Fruit fly (Drosophila melanogaster): ENCODE measurements around the gene Nna1.

Gene Nna1

dm6 chrX:13667656-13668055 lies 24.4 kb upstream of the Nna1 start, which contains the start of the genes DNAlig4 and CG11164 (continued):
- peak; percentile 33 for TF ChIP-seq CG9797 (GFP tag; optimal IDR thresholded peaks at IDR 0.05)
- no peak for TF ChIP-seq ranshi (GFP tag; IDR thresholded peaks at IDR 0.05)
- TF ChIP-seq E2f1 (GFP tag; IDR thresholded peaks at IDR 0.05), result peak; percentile 26; the same call in 1 of the 2 replicates
- TF ChIP-seq CG8924 (tag; optimal IDR thresholded peaks at IDR 0.05), result no peak
- TF ChIP-seq Dbx (GFP tag; IDR thresholded peaks at IDR 0.05), result no peak
- TF ChIP-seq wor (GFP tag; IDR thresholded peaks at IDR 0.05), result no peak
- peak; percentile 6 for TF ChIP-seq Sry-δ (GFP tag; optimal IDR thresholded peaks at IDR 0.05)
- no peak for TF ChIP-seq zfh1 (GFP tag; IDR thresholded peaks at IDR 0.05)
- TF ChIP-seq CG12104 (GFP tag; optimal IDR thresholded peaks at IDR 0.05), result no peak
- TF ChIP-seq tll (GFP tag; optimal IDR thresholded peaks at IDR 0.05), result peak in 1 of 2 experiments; percentile 8
- peak; percentile 31; the same call in 1 of the 3 replicates for TF ChIP-seq CG34224 (GFP tag; IDR thresholded peaks at IDR 0.05; ENCODE audit: partially characterized antibody)
- no peak for TF ChIP-seq CG7271 (tag; optimal IDR thresholded peaks at IDR 0.05)
- no peak for TF ChIP-seq CG1024 (GFP tag; IDR thresholded peaks at IDR 0.05)
- no peak for TF ChIP-seq CG1792 (GFP tag; optimal IDR thresholded peaks at IDR 0.05)
- TF ChIP-seq CG2116 (GFP tag; optimal IDR thresholded peaks at IDR 0.05), result peak; percentile 45
- TF ChIP-seq fd102C (GFP tag; optimal IDR thresholded peaks at IDR 0.05), result no peak
- TF ChIP-seq ERR (GFP tag; optimal IDR thresholded peaks at IDR 0.05), result no peak
- no peak for TF ChIP-seq Optix (GFP tag; IDR thresholded peaks at IDR 0.05)
- no peak for TF ChIP-seq inv (GFP tag; IDR thresholded peaks at IDR 0.05; ENCODE audit: partially characterized antibody)
- TF ChIP-seq lilli (GFP tag; optimal IDR thresholded peaks at IDR 0.05), result no peak
- no peak for TF ChIP-seq CG7745 (tag; optimal IDR thresholded peaks at IDR 0.05)
- 0 out of 3 replicates have a peak, but pooled peaks have one; percentile 39 for TF ChIP-seq HLH4C (GFP tag; IDR thresholded peaks at IDR 0.05; ENCODE audit: partially characterized antibody)
- TF ChIP-seq pzg (GFP tag; optimal IDR thresholded peaks at IDR 0.05), result peak; percentile 42
- TF ChIP-seq CG4328 (GFP tag; optimal IDR thresholded peaks at IDR 0.05), result no peak
- peak; percentile 45 for TF ChIP-seq CG13287 (GFP tag; IDR thresholded peaks at IDR 0.05; ENCODE audit: partially characterized antibody)
- TF ChIP-seq HLH54F (GFP tag; optimal IDR thresholded peaks at IDR 0.05), result no peak
- no peak for TF ChIP-seq YL-1 (GFP tag; optimal IDR thresholded peaks at IDR 0.05)
- no peak for TF ChIP-seq CG7556 (GFP tag; optimal IDR thresholded peaks at IDR 0.05)
- TF ChIP-seq CG4617 (GFP tag; optimal IDR thresholded peaks at IDR 0.05; ENCODE audit: borderline replicate concordance), result no peak
- TF ChIP-seq nom (GFP tag; optimal IDR thresholded peaks at IDR 0.05), result no peak
- no peak for TF ChIP-seq CG3065 (GFP tag; optimal IDR thresholded peaks at IDR 0.05)
- TF ChIP-seq gfzf (GFP tag; optimal IDR thresholded peaks at IDR 0.05), result peak; percentile 61
- TF ChIP-seq Dp (GFP tag; optimal IDR thresholded peaks at IDR 0.05), result peak; percentile 56
- TF ChIP-seq CkIIα-i1 (GFP tag; IDR thresholded peaks at IDR 0.05), result no peak
- no peak for TF ChIP-seq CG2875 (GFP tag; optimal IDR thresholded peaks at IDR 0.05)
- TF ChIP-seq unc-4 (GFP tag; IDR thresholded peaks at IDR 0.05; ENCODE audit: partially characterized antibody), result peak; percentile 23; the same call in 1 of the 2 replicates
- no peak for TF ChIP-seq CG17186 (GFP tag; optimal IDR thresholded peaks at IDR 0.05)
- no peak for TF ChIP-seq CG30431 (GFP tag; optimal IDR thresholded peaks at IDR 0.05)
- no peak for TF ChIP-seq Sox100B (GFP tag; optimal IDR thresholded peaks at IDR 0.05)
- no peak for TF ChIP-seq CG5180 (GFP tag; optimal IDR thresholded peaks at IDR 0.05)
- TF ChIP-seq hbn (GFP tag; IDR thresholded peaks at IDR 0.05; ENCODE audit: partially characterized antibody), result 0 out of 2 replicates have a peak, but pooled peaks have one; percentile 27
- peak; percentile 64 for TF ChIP-seq E2f2 (GFP tag; IDR thresholded peaks at IDR 0.05)
